Worm (Caenorhabditis elegans) whole organism, late embryonic: ENCODE measurements around the gene Y17G7B.3.

Experiments
- ceh-48 ChIP-seq: sonication (generic microtip); optimal IDR thresholded peaks from 2 replicates; lab custom pipeline; 2016; ENCODE audit warnings: missing genetic modification characterization, inconsistent platforms, missing compliant biosample characterization
- pat-9 ChIP-seq: fragments of 200-800 bp; sonication (Bioruptor generic); optimal IDR thresholded peaks from 2 replicates; lab custom pipeline; 2018; ENCODE audit warnings: mild to moderate bottlenecking, missing genetic modification characterization, moderate library complexity, missing compliant biosample characterization
- pha-4 ChIP-seq: fragments of 150-350 bp; optimal IDR thresholded peaks from 2 replicates; lab custom pipeline; 2018; ENCODE audit warnings: missing biosample characterization, missing genetic modification reagents, missing genetic modification characterization
- sox-4 ChIP-seq: sonication (generic microtip); optimal IDR thresholded peaks from 2 replicates; lab custom pipeline; 2017; ENCODE audit warnings: mild to moderate bottlenecking, missing genetic modification characterization, inconsistent platforms, missing compliant biosample characterization
- tbx-2 ChIP-seq: sonication (generic microtip); optimal IDR thresholded peaks from 2 replicates; lab custom pipeline; 2016; ENCODE audit warnings: missing genetic modification characterization, missing compliant biosample characterization

DNA sequence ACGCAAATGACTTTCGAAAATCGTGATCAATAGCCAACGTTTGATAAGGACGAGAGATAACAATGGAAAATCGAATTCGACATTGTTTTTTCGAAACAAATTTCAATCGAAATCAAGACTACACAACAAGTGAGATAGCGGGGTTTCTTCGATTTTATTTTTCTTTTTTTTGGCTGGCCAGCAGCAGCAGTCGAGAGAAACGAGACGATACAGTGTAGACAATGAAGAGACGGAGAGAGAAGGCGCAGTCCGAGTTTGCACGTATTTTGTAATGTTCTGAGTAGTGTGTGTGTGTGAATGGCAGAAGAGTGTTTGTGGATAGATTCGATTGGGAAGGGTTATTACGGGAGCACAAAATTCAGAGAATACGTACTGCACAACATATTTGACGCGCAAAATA is 51.3 kb downstream of the Y17G7B.3 start:
- TF ChIP-seq tbx-2 (tag; lab: Kevin White, UChicago) (peak; percentile 49), sox-4 (tag; lab: Kevin White, UChicago) (no peak), pat-9 (no peak), pha-4 (tag; lab: Kevin White, UChicago) (no peak), ceh-48 (tag; lab: Kevin White, UChicago) (no peak)
